Worm (Caenorhabditis elegans): ENCODE measurements around the gene lrch-1.

ce11 chrX:6201542-6201941 lies 14.9 kb downstream of the lrch-1 start:
- TF ChIP-seq him-1 (tag; optimal IDR thresholded peaks at IDR 0.05) (no peak), W03F9.2 (tag; optimal IDR thresholded peaks at IDR 0.05) (no peak), dao-5 (tag; optimal IDR thresholded peaks at IDR 0.05) (no peak)
